Worm (Caenorhabditis elegans) whole organism, L2 larva: ENCODE data around the gene slc-5A12.

Experiments used
- fos-1 ChIP-seq: fragments of 150-350 bp; optimal IDR thresholded peaks from 2 replicates; lab custom pipeline; 2014; ENCODE audit warnings: missing biosample characterization, missing genetic modification characterization
- nhr-6 ChIP-seq: fragments of 150-350 bp; optimal IDR thresholded peaks from 2 replicates; lab custom pipeline; 2014; ENCODE audit warnings: missing biosample characterization, missing genetic modification characterization
- skn-1 ChIP-seq: sonication (generic microtip); optimal IDR thresholded peaks from 2 replicates; lab custom pipeline; 2017; ENCODE audit warnings: missing biosample characterization, missing genetic modification characterization

ce11 chrIV:11914260-11914836, 22.9 kb upstream of the slc-5A12 start:
- TF ChIP-seq skn-1 (tag; lab: Kevin White, UChicago) (no peak), fos-1 (tag; lab: Kevin White, UChicago) (no peak), nhr-6 (tag; lab: Kevin White, UChicago) (no peak)
